Fruit fly (Drosophila melanogaster): ENCODE results near the gene CG14024.

The CG14024 gene

dm6 chr2L:5297961-5298311 lies 16.8 kb downstream of the CG14024 start:
- TF ChIP-seq CG9948 (tag; optimal IDR thresholded peaks at IDR 0.05) (no peak), CG34367 (tag; optimal IDR thresholded peaks at IDR 0.05) (no peak), gl (tag; optimal IDR thresholded peaks at IDR 0.05) (no peak), CG32121 (GFP tag; IDR thresholded peaks at IDR 0.05) (no peak), CG8159 (tag; optimal IDR thresholded peaks at IDR 0.05) (no peak), Pif1A (GFP tag; optimal IDR thresholded peaks at IDR 0.05) (no peak), CG4496 (GFP tag; IDR thresholded peaks at IDR 0.05) (no peak)

DNA sequence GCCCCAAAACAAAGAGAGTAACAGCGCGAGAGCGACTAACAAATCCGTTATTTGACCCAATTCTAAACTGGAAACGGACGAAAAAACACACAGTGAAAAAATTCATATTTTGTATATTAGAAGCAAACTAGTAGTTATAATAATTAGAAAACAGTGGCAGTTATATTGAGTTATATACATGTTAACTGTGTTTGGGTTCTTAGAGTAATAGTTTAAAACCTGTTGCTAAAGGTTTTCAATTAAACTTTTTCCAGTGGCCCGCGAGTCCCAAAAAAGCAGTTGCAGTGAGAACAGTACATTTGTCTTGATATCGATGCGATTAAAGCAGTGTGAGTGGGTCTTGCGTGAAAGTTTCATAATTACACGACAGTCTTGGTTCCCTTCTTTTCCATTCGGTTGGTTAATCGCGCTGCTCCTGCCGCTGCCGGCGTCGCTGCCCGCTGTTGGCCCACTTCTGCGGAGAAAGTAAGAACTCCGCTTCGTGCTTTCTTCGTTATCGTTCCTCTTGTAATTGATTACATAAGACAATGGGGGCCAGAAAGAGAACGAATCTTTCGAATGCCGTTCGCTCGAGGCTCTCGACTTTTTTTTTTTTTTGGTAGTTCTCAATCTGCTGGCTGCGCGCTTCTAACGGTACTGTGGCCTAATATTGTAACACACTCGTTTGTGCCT lies 17.3 kb downstream of the CG14024 start:
- TF ChIP-seq CG34367 (tag; optimal IDR thresholded peaks at IDR 0.05) (no peak), CG32121 (GFP tag; IDR thresholded peaks at IDR 0.05) (peak; percentile 34; the same call in 1 of the 2 replicates), CG10348 (GFP tag; IDR thresholded peaks at IDR 0.05) (no peak), Pif1B (GFP tag; optimal IDR thresholded peaks at IDR 0.05) (peak; percentile 28), CG4496 (GFP tag; IDR thresholded peaks at IDR 0.05) (no peak), CG8159 (tag; optimal IDR thresholded peaks at IDR 0.05) (no peak), CG15710 (tag; optimal IDR thresholded peaks at IDR 0.05) (no peak), D1 (tag; optimal IDR thresholded peaks at IDR 0.05) (no peak), Snoo (tag; optimal IDR thresholded peaks at IDR 0.05) (peak; percentile 91), Pif1A (GFP tag; optimal IDR thresholded peaks at IDR 0.05) (peak; percentile 4), CG8301 (tag; optimal IDR thresholded peaks at IDR 0.05) (peak; percentile 83), CG14655 (GFP tag; optimal IDR thresholded peaks at IDR 0.05) (peak; percentile 54), fd96Ca (GFP tag; IDR thresholded peaks at IDR 0.05) (0 out of 3 replicates have a peak, but pooled peaks have one; percentile 23), CG12605 (GFP tag; IDR thresholded peaks at IDR 0.05) (no peak), CG17806 (tag; optimal IDR thresholded peaks at IDR 0.05) (no peak), Ets98B (GFP tag; IDR thresholded peaks at IDR 0.05) (0 out of 2 replicates have a peak, but pooled peaks have one; percentile 25), CG13204 (GFP tag; optimal IDR thresholded peaks at IDR 0.05) (no peak), rn (GFP tag; IDR thresholded peaks at IDR 0.05) (no peak), CG9948 (tag; optimal IDR thresholded peaks at IDR 0.05) (no peak), gl (tag; optimal IDR thresholded peaks at IDR 0.05) (no peak), EcR (GFP tag; optimal IDR thresholded peaks at IDR 0.05) (no peak)

- TF ChIP-seq CG12605 (GFP tag; IDR thresholded peaks at IDR 0.05): no peak
- no peak for TF ChIP-seq Snoo (tag; optimal IDR thresholded peaks at IDR 0.05)
- TF ChIP-seq gl (tag; optimal IDR thresholded peaks at IDR 0.05): peak; percentile 86
- peak; percentile 89 for TF ChIP-seq CG9948 (tag; optimal IDR thresholded peaks at IDR 0.05)
- TF ChIP-seq CG32121 (GFP tag; IDR thresholded peaks at IDR 0.05): no peak
- peak; percentile 85 for TF ChIP-seq Pif1A (GFP tag; optimal IDR thresholded peaks at IDR 0.05)
- TF ChIP-seq CG15710 (tag; optimal IDR thresholded peaks at IDR 0.05): peak; percentile 91
- no peak for TF ChIP-seq fd96Ca (GFP tag; IDR thresholded peaks at IDR 0.05)
- peak; percentile 81 for TF ChIP-seq CG14655 (GFP tag; optimal IDR thresholded peaks at IDR 0.05)
- peak; percentile 88 for TF ChIP-seq CG8301 (tag; optimal IDR thresholded peaks at IDR 0.05)
- TF ChIP-seq Pif1B (GFP tag; optimal IDR thresholded peaks at IDR 0.05): peak; percentile 78
- TF ChIP-seq EcR (GFP tag; optimal IDR thresholded peaks at IDR 0.05): peak; percentile 83
- TF ChIP-seq CG17806 (tag; optimal IDR thresholded peaks at IDR 0.05): peak; percentile 94
- peak; percentile 88 for TF ChIP-seq CG34367 (tag; optimal IDR thresholded peaks at IDR 0.05)
- no peak; the same call in 2 of the 3 replicates for TF ChIP-seq CG4496 (GFP tag; IDR thresholded peaks at IDR 0.05)
- TF ChIP-seq CG8159 (tag; optimal IDR thresholded peaks at IDR 0.05): peak; percentile 96
- TF ChIP-seq D1 (tag; optimal IDR thresholded peaks at IDR 0.05): peak; percentile 84
- TF ChIP-seq Ets98B (GFP tag; IDR thresholded peaks at IDR 0.05): no peak
- no peak for TF ChIP-seq CG10348 (GFP tag; IDR thresholded peaks at IDR 0.05)
- 0 out of 2 replicates have a peak, but pooled peaks have one; percentile 16 for TF ChIP-seq rn (GFP tag; IDR thresholded peaks at IDR 0.05)
- TF ChIP-seq CG13204 (GFP tag; optimal IDR thresholded peaks at IDR 0.05): peak; percentile 96
Observed at dm6 chr2L:5296672-5297288, 17.9 kb downstream of the CG14024 start.

dm6 chr2L:5295245-5295572 lies 19.5 kb downstream of the CG14024 start:
- no peak for TF ChIP-seq CG10348 (GFP tag; IDR thresholded peaks at IDR 0.05)
- TF ChIP-seq CG13204 (GFP tag; optimal IDR thresholded peaks at IDR 0.05): no peak
- TF ChIP-seq Pif1A (GFP tag; optimal IDR thresholded peaks at IDR 0.05): peak; percentile 3
- TF ChIP-seq Ets98B (GFP tag; IDR thresholded peaks at IDR 0.05): no peak

DNA sequence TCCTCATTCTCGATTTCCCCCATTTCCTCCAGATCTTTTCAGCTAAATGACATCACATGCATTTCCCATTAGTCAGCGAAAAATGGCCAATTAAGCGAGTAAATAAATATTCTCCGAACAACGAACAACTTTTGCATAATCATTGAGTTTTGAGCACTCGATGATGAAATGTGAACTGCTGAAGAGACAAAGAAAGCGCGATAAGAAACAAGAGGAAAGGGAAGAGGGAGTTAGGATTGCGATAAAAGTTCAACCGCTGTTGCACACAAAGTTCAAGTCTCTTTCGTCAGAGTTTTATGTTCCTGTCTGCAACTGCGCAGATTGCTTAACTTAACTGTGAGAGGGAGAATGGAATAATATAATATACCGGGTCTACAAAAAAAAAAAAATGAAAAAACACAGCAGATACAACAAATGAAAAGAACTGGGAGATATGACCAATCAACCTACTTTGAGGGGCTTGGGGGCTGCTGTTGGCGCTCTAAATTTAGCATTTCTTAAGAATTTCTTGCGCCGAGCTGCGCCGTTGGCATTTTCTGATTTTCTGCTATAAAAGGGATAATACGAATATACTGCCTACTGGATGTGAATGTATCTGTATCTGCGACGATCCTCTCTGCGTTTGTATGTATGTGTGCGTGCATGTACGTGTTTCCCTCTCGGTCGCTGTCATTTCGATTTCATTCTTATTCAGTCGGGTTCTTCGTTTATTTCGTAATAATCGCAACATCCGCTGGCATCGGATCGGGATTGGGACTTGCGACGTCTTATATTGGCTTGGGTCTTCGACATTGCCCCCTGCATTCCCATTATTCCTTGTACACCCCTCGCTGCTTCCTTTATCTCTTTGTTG lies 20.1 kb downstream of the CG14024 start:
- TF ChIP-seq D1 (tag; optimal IDR thresholded peaks at IDR 0.05) (no peak), CG8159 (tag; optimal IDR thresholded peaks at IDR 0.05) (peak; percentile 14), gl (tag; optimal IDR thresholded peaks at IDR 0.05) (peak; percentile 20), Pif1B (GFP tag; optimal IDR thresholded peaks at IDR 0.05) (peak; percentile 63), Ets98B (GFP tag; IDR thresholded peaks at IDR 0.05) (0 out of 2 replicates have a peak, but pooled peaks have one; percentile 8), CG32121 (GFP tag; IDR thresholded peaks at IDR 0.05) (no peak), CG15710 (tag; optimal IDR thresholded peaks at IDR 0.05) (no peak), EcR (GFP tag; optimal IDR thresholded peaks at IDR 0.05) (peak; percentile 98), CG14655 (GFP tag; optimal IDR thresholded peaks at IDR 0.05) (peak; percentile 8), CG17806 (tag; optimal IDR thresholded peaks at IDR 0.05) (no peak), CG13204 (GFP tag; optimal IDR thresholded peaks at IDR 0.05) (peak; percentile 79), Snoo (tag; optimal IDR thresholded peaks at IDR 0.05) (no peak), CG4496 (GFP tag; IDR thresholded peaks at IDR 0.05) (peak; percentile 22; the same call in 1 of the 3 replicates), CG12605 (GFP tag; IDR thresholded peaks at IDR 0.05) (peak; percentile 23; the same call in 1 of the 2 replicates)

Data from whole organism, pupa.